Worm (Caenorhabditis elegans) whole organism, L3 larva: Measurements from ENCODE around the gene ahsa-1.
"Not testable (repeated sequence)": the region's sequence is repeated elsewhere in the genome, so short reads cannot be mapped to it uniquely, and the experiment has no call there.

Experiments used
- R02D3.7 ChIP-seq: fragments of 150-350 bp; optimal IDR thresholded peaks from 2 replicates; lab custom pipeline; 2014; ENCODE audit warnings: missing biosample characterization, missing genetic modification characterization
- ama-1 ChIP-seq: fragments of 150-350 bp; optimal IDR thresholded peaks from 2 replicates; lab custom pipeline; 2018
- ceh-16 ChIP-seq: sonication (generic microtip); optimal IDR thresholded peaks from 2 replicates; lab custom pipeline; 2017; ENCODE audit warnings: missing biosample characterization, missing genetic modification characterization
- ceh-9 ChIP-seq: sonication (generic microtip); optimal IDR thresholded peaks from 2 replicates; lab custom pipeline; 2018; ENCODE audit warnings: missing biosample characterization, missing genetic modification characterization
- egl-27 ChIP-seq: sonication (generic microtip); optimal IDR thresholded peaks from 4 replicates; lab custom pipeline; 2017; ENCODE audit warnings: missing biosample characterization, missing genetic modification reagents, missing genetic modification characterization
- elt-1 ChIP-seq: fragments of 150-350 bp; optimal IDR thresholded peaks from 2 replicates; lab custom pipeline; 2014; ENCODE audit warnings: missing biosample characterization, missing genetic modification characterization
- elt-2 ChIP-seq: sonication (generic microtip); optimal IDR thresholded peaks from 2 replicates; lab custom pipeline; 2016; ENCODE audit warnings: missing genetic modification reagents, mild to moderate bottlenecking, missing genetic modification characterization, missing compliant biosample characterization
- elt-3 ChIP-seq, 3 experiments: fragments of 150-350 bp in 1 of 3; sonication (generic microtip) in 2 of 3; optimal IDR thresholded peaks; 2 replicates in 2 of 3; 4 replicates in 1 of 3; lab custom pipeline; 2014 to 2017; ENCODE audit warnings: missing biosample characterization in 3 of 3, missing genetic modification characterization in 3 of 3
- fkh-10 ChIP-seq: sonication (generic microtip); optimal IDR thresholded peaks from 2 replicates; lab custom pipeline; 2017; ENCODE audit warnings: missing biosample characterization, missing genetic modification reagents, missing genetic modification characterization
- fos-1 ChIP-seq: fragments of 150-350 bp; optimal IDR thresholded peaks from 2 replicates; lab custom pipeline; 2014; ENCODE audit warnings: missing biosample characterization, missing genetic modification characterization
- jun-1 ChIP-seq: fragments of 150-350 bp; optimal IDR thresholded peaks from 2 replicates; lab custom pipeline; 2014; ENCODE audit warnings: missing biosample characterization, missing genetic modification reagents, missing genetic modification characterization
- lin-39 ChIP-seq: fragments of 150-350 bp; optimal IDR thresholded peaks from 2 replicates; lab custom pipeline; 2018; ENCODE audit warnings: missing biosample characterization, missing genetic modification reagents, missing genetic modification characterization
- lsy-12 ChIP-seq: sonication (generic microtip); optimal IDR thresholded peaks from 2 replicates; lab custom pipeline; 2016; ENCODE audit warnings: mild to moderate bottlenecking, missing genetic modification characterization, missing compliant biosample characterization
- mdl-1 ChIP-seq: fragments of 150-350 bp; optimal IDR thresholded peaks from 2 replicates; lab custom pipeline; 2014; ENCODE audit warnings: missing biosample characterization, missing genetic modification characterization
- mml-1 ChIP-seq: fragments of 150-350 bp; sonication (generic microtip); optimal IDR thresholded peaks from 3 replicates; lab custom pipeline; 2014; ENCODE audit warnings: missing biosample characterization, missing genetic modification characterization
- nfya-1 ChIP-seq: sonication (generic microtip); optimal IDR thresholded peaks from 2 replicates; lab custom pipeline; 2017; ENCODE audit warnings: missing genetic modification characterization, mild to moderate bottlenecking, missing compliant biosample characterization, antibody characterized with exemption, moderate library complexity; ENCODE audit not compliant: insufficient read depth
- nhr-11 ChIP-seq: fragments of 150-350 bp; optimal IDR thresholded peaks from 2 replicates; lab custom pipeline; 2014; ENCODE audit warnings: missing biosample characterization, missing genetic modification characterization
- nhr-23 ChIP-seq: fragments of 150-350 bp; optimal IDR thresholded peaks from 2 replicates; lab custom pipeline; 2014; ENCODE audit warnings: missing biosample characterization, missing genetic modification reagents, missing genetic modification characterization
- nhr-237 ChIP-seq: fragments of 150-350 bp; optimal IDR thresholded peaks from 2 replicates; lab custom pipeline; 2014; ENCODE audit warnings: missing biosample characterization, missing genetic modification characterization
- nhr-25 ChIP-seq: sonication (generic microtip); optimal IDR thresholded peaks from 2 replicates; lab custom pipeline; 2017; ENCODE audit warnings: missing biosample characterization, missing genetic modification characterization
- nhr-28 ChIP-seq: fragments of 150-350 bp; optimal IDR thresholded peaks from 2 replicates; lab custom pipeline; 2014; ENCODE audit warnings: missing biosample characterization, missing genetic modification characterization
- nhr-43 ChIP-seq: sonication (generic microtip); optimal IDR thresholded peaks from 2 replicates; lab custom pipeline; 2016; ENCODE audit warnings: mild to moderate bottlenecking, missing genetic modification characterization, missing compliant biosample characterization; ENCODE audit not compliant: poor library complexity, severe bottlenecking
- nhr-67 ChIP-seq: fragments of 150-350 bp; optimal IDR thresholded peaks from 2 replicates; lab custom pipeline; 2014; ENCODE audit warnings: missing biosample characterization, missing genetic modification characterization
- nhr-76 ChIP-seq: fragments of 150-350 bp; sonication (generic microtip); optimal IDR thresholded peaks from 5 replicates; lab custom pipeline; 2014; ENCODE audit warnings: missing biosample characterization, missing genetic modification characterization
- pha-4 ChIP-seq: fragments of 150-350 bp; optimal IDR thresholded peaks from 2 replicates; lab custom pipeline; 2014; ENCODE audit warnings: missing biosample characterization, missing genetic modification reagents, missing genetic modification characterization
- sea-2 ChIP-seq: fragments of 150-350 bp; sonication (generic microtip); optimal IDR thresholded peaks from 4 replicates; lab custom pipeline; 2014; ENCODE audit warnings: missing biosample characterization, missing genetic modification reagents, missing genetic modification characterization
- skn-1 ChIP-seq: fragments of 150-350 bp; optimal IDR thresholded peaks from 2 replicates; lab custom pipeline; 2014; ENCODE audit warnings: missing biosample characterization, missing genetic modification characterization
- snpc-4 ChIP-seq: fragments of 150-350 bp; optimal IDR thresholded peaks from 2 replicates; lab custom pipeline; 2014; ENCODE audit warnings: missing biosample characterization, missing genetic modification characterization
- tbx-2 ChIP-seq: sonication (generic microtip); optimal IDR thresholded peaks from 2 replicates; lab custom pipeline; 2016; ENCODE audit warnings: mild to moderate bottlenecking, missing genetic modification characterization, missing compliant biosample characterization
- unc-39 ChIP-seq: sonication (generic microtip); optimal IDR thresholded peaks from 4 replicates; lab custom pipeline; 2017; ENCODE audit warnings: missing biosample characterization, missing genetic modification characterization
- unc-62 ChIP-seq: fragments of 150-350 bp; sonication (generic microtip); optimal IDR thresholded peaks from 4 replicates; lab custom pipeline; 2014; ENCODE audit warnings: missing biosample characterization, missing genetic modification reagents, missing genetic modification characterization
- zag-1 ChIP-seq: fragments of 150-350 bp; optimal IDR thresholded peaks from 2 replicates; lab custom pipeline; 2014; ENCODE audit warnings: missing biosample characterization, missing genetic modification characterization
- ztf-11 ChIP-seq: fragments of 150-350 bp; optimal IDR thresholded peaks from 2 replicates; lab custom pipeline; 2014; ENCODE audit warnings: missing biosample characterization, missing genetic modification characterization
- ztf-4 ChIP-seq: fragments of 150-350 bp; optimal IDR thresholded peaks from 2 replicates; lab custom pipeline; 2014; ENCODE audit warnings: missing biosample characterization, missing genetic modification characterization

Gene ahsa-1

ce11 chrV:15115968-15116367 lies 30.8 kb upstream of the ahsa-1 start, which contains the start of gene T01G5.8:
T01G5.8 (plus strand) TSS chrV:15116268.
- TF ChIP-seq nfya-1 (tag; lab: Kevin White, UChicago); nhr-76; mdl-1 (tag; lab: Kevin White, UChicago): not testable (repeated sequence)

- no peak for TF ChIP-seq jun-1 (tag; lab: Kevin White, UChicago)
- no peak for TF ChIP-seq tbx-2 (tag; lab: Kevin White, UChicago)
- no peak for TF ChIP-seq lsy-12 (tag; lab: Kevin White, UChicago)
- TF ChIP-seq nhr-11, result no peak
- TF ChIP-seq mdl-1 (tag; lab: Kevin White, UChicago), result no peak
- TF ChIP-seq elt-2 (tag; lab: Kevin White, UChicago), result no peak
- TF ChIP-seq sea-2 (GFP tag; lab: Kevin White, UChicago), result no peak
- TF ChIP-seq ztf-4 (tag; lab: Kevin White, UChicago), result no peak
- TF ChIP-seq nhr-25 (tag; lab: Kevin White, UChicago), result no peak
Observed at ce11 chrV:15113992-15114391, 28.8 kb upstream of the ahsa-1 start, which contains the start of gene T01G5.6. T01G5.6 (minus strand) TSS chrV:15114092.

- TF ChIP-seq nhr-76 (no peak), nhr-23 (tag; lab: Kevin White, UChicago) (no peak), mml-1 (tag; lab: Kevin White, UChicago) (no peak), fkh-10 (GFP tag; lab: Kevin White, UChicago) (no peak), fos-1 (tag; lab: Kevin White, UChicago) (no peak), nhr-28 (tag; lab: Kevin White, UChicago) (no peak), unc-62 (no peak), R02D3.7 (tag; lab: Kevin White, UChicago) (no peak), ceh-9 (no peak), unc-39 (tag; lab: Kevin White, UChicago) (no peak), nhr-43 (no peak)
Observed at ce11 chrV:15111660-15112059, 26.5 kb upstream of the ahsa-1 start, which contains the start of gene T01G5.7. T01G5.7 (plus strand) TSS chrV:15111960.

- no peak for TF ChIP-seq snpc-4 (tag; lab: Kevin White, UChicago)
- TF ChIP-seq unc-62, result no peak
- TF ChIP-seq elt-2 (tag; lab: Kevin White, UChicago), result no peak
- no peak for TF ChIP-seq fkh-10 (GFP tag; lab: Kevin White, UChicago)
- no peak for TF ChIP-seq pha-4
- no peak for TF ChIP-seq skn-1 (tag; lab: Kevin White, UChicago)
- no peak for TF ChIP-seq elt-1 (tag; lab: Kevin White, UChicago)
- TF ChIP-seq nhr-23 (tag; lab: Kevin White, UChicago), result no peak
- no peak for TF ChIP-seq sea-2 (GFP tag; lab: Kevin White, UChicago)
- no peak for TF ChIP-seq nhr-67 (tag; lab: Kevin White, UChicago)
- TF ChIP-seq nhr-237, result no peak
- TF ChIP-seq ceh-9, result no peak
- no peak for TF ChIP-seq ztf-11 (tag; lab: Kevin White, UChicago)
- TF ChIP-seq lin-39 (tag; lab: Kevin White, UChicago), result no peak
Observed at ce11 chrV:15109260-15109659, 24.1 kb upstream of the ahsa-1 start, which contains the start of gene Y75B12A.2. Y75B12A.2 (plus strand) TSS chrV:15109560.

ce11 chrV:15105893-15106598 lies 20.9 kb upstream of the ahsa-1 start, which contains the start of gene C01G10.14:
C01G10.14 (minus strand) TSS chrV:15105943.
- not testable (repeated sequence) for TF ChIP-seq pha-4; nhr-28 (tag; lab: Kevin White, UChicago); ceh-9
- TF ChIP-seq, all 47 proteins: peak for 0; not testable (repeated sequence) for 47

- TF ChIP-seq ama-1 (no peak), lin-39 (tag; lab: Kevin White, UChicago) (no peak), elt-3 (tag; optimal IDR thresholded peaks at IDR 0.05; lab: Kevin White, UChicago) (no peak), nhr-25 (tag; lab: Kevin White, UChicago) (no peak), egl-27 (tag; lab: Kevin White, UChicago) (no peak), skn-1 (tag; lab: Kevin White, UChicago) (no peak), ceh-16 (tag; lab: Kevin White, UChicago) (no peak), zag-1 (no peak)
- TF ChIP-seq, all 47 proteins: peak for 0
Observed at ce11 chrV:15099447-15099846, 14.3 kb upstream of the ahsa-1 start, which contains the start of gene C01G10.1. C01G10.1 (plus strand) TSS chrV:15099747.
